Worm (Caenorhabditis elegans) whole organism, L4 larva: Measurements from ENCODE around the gene T13H5.1.
A peak's percentile ranks its signal among the peaks of the same experiment; 100 is the strongest.

Experiments
- ZK546.5 ChIP-seq, 2 experiments: sonication (generic microtip); optimal IDR thresholded peaks; 2 replicates each; lab custom pipeline; 2017; ENCODE audit warnings: missing biosample characterization in 2 of 2, missing genetic modification characterization in 2 of 2
- ama-1 ChIP-seq: fragments of 150-350 bp; optimal IDR thresholded peaks from 2 replicates; lab custom pipeline; 2014; ENCODE audit warnings: inconsistent platforms, mixed read lengths
- arid-1 ChIP-seq: fragments of 200-800 bp; sonication (Bioruptor generic); conservative IDR thresholded peaks from 2 replicates; pipeline ENCODE4 v1.3.6; 2022; ENCODE audit warnings: missing genetic modification reagents, missing genetic modification characterization, missing compliant biosample characterization
- ceh-82 ChIP-seq: sonication (generic microtip); optimal IDR thresholded peaks from 2 replicates; lab custom pipeline; 2017; ENCODE audit warnings: missing biosample characterization, missing genetic modification characterization
- dpl-1 ChIP-seq: fragments of 150-350 bp; optimal IDR thresholded peaks from 2 replicates; lab custom pipeline; 2014; ENCODE audit warnings: missing biosample characterization, missing genetic modification reagents, missing genetic modification characterization
- fkh-10 ChIP-seq: fragments of 150-350 bp; optimal IDR thresholded peaks from 2 replicates; lab custom pipeline; 2014; ENCODE audit warnings: missing biosample characterization, missing genetic modification reagents, missing genetic modification characterization
- fos-1 ChIP-seq: fragments of 150-350 bp; optimal IDR thresholded peaks from 2 replicates; lab custom pipeline; 2014; ENCODE audit warnings: missing biosample characterization, missing genetic modification characterization
- lin-1 ChIP-seq: fragments of 200-800 bp; sonication (Bioruptor generic); IDR thresholded peaks from 2 replicates; pipeline ENCODE4 v1.3.6; 2022; ENCODE audit warnings: missing genetic modification reagents, missing genetic modification characterization, missing compliant biosample characterization
- nhr-11 ChIP-seq: fragments of 150-350 bp; optimal IDR thresholded peaks from 2 replicates; lab custom pipeline; 2014; ENCODE audit warnings: missing biosample characterization, missing genetic modification characterization
- nhr-28 ChIP-seq: fragments of 150-350 bp; optimal IDR thresholded peaks from 2 replicates; lab custom pipeline; 2014; ENCODE audit warnings: missing biosample characterization, missing genetic modification characterization
- nhr-76 ChIP-seq: fragments of 150-350 bp; optimal IDR thresholded peaks from 2 replicates; lab custom pipeline; 2014; ENCODE audit warnings: missing biosample characterization, missing genetic modification characterization

DNA sequence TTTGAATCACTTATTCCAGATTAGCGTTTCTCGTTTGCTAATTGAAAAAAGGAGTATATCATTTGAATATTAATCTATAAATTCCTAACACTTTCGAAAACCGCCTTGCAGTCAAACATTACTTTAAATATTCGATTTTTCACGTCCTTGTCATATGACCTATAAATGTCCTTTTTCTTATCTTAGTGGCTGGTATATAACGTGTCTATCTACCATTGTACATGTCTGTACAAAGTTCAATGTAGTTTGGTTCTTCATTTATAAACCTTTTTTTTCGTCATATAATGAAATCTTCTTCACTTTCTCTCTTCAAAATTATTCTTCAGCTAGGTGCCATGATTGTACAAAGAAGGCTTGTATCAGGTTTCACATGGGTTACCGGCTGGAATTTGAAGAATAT, 23.3 kb downstream of the T13H5.1 start, which contains the start of gene gbh-2:
- no peak for TF ChIP-seq lin-1
- TF ChIP-seq ceh-82 (tag; lab: Kevin White, UChicago) = no peak
- no peak for TF ChIP-seq nhr-76 (tag; lab: Kevin White, UChicago)
- TF ChIP-seq arid-1 (GFP tag; lab: Robert Waterston, UW) = no peak
- no peak for TF ChIP-seq ZK546.5 (tag; optimal IDR thresholded peaks at IDR 0.05; lab: Kevin White, UChicago)
- TF ChIP-seq dpl-1 (GFP tag; lab: Kevin White, UChicago) = no peak
- TF ChIP-seq fkh-10 (GFP tag; lab: Kevin White, UChicago) = no peak
- TF ChIP-seq fos-1 (tag; lab: Kevin White, UChicago) = no peak
- TF ChIP-seq nhr-28 (tag; lab: Kevin White, UChicago) = peak; percentile 98
- TF ChIP-seq ama-1 (lab: Kevin White, UChicago) = no peak
- TF ChIP-seq nhr-11 = no peak
